Fruit fly (Drosophila melanogaster): Measurements from ENCODE around the gene Shab.
A peak's percentile ranks its signal among the peaks of the same experiment; 100 is the strongest.

Gene Shab

DNA sequence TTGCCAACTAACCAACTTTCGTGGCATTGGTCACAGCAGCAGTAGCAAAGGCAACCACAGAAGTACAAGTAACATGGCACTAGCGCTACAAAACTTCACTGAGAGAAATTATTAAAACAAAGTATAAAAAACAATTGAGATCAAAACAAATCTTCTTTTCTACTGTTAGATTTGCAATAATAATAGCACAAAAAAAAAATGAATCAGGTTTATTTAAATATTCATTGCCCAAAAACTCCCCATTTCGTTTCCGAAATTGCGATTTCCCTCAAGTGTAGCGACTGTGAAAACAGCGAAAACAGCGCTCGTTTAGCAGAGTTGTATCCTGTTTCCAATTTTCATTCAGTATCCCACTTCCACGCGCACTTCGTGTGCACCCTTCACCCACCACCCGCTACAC, 18.5 kb downstream of the Shab start (continued):
- no peak for TF ChIP-seq CG2712 (tag; optimal IDR thresholded peaks at IDR 0.05)
- no peak for TF ChIP-seq nerfin-1 (tag; optimal IDR thresholded peaks at IDR 0.05)
- TF ChIP-seq CG6813 (GFP tag; optimal IDR thresholded peaks at IDR 0.05): no peak
- TF ChIP-seq CG16863 (GFP tag; optimal IDR thresholded peaks at IDR 0.05): no peak
- no peak for TF ChIP-seq Kr (GFP tag; optimal IDR thresholded peaks at IDR 0.05)
- TF ChIP-seq CG6683 (GFP tag; optimal IDR thresholded peaks at IDR 0.05): peak; percentile 39
- TF ChIP-seq CG3281 (GFP tag; optimal IDR thresholded peaks at IDR 0.05): peak; percentile 59
- no peak for TF ChIP-seq CG11085 (GFP tag; IDR thresholded peaks at IDR 0.05)
- TF ChIP-seq tna (GFP tag; IDR thresholded peaks at IDR 0.05; ENCODE audit: partially characterized antibody): no peak
- no peak for TF ChIP-seq Trl (optimal IDR thresholded peaks at IDR 0.05)
- TF ChIP-seq Trl (GFP tag; optimal IDR thresholded peaks at IDR 0.05): no peak
- no peak for TF ChIP-seq CG3838 (GFP tag; optimal IDR thresholded peaks at IDR 0.05)
- TF ChIP-seq zfh1 (GFP tag; IDR thresholded peaks at IDR 0.05): no peak
- TF ChIP-seq NFAT (GFP tag; IDR thresholded peaks at IDR 0.05): no peak
- no peak for TF ChIP-seq Asciz (GFP tag; optimal IDR thresholded peaks at IDR 0.05)
- TF ChIP-seq zfh2 (GFP tag; optimal IDR thresholded peaks at IDR 0.05): peak; percentile 10
- no peak for TF ChIP-seq CG8359 (GFP tag; optimal IDR thresholded peaks at IDR 0.05; ENCODE audit: borderline replicate concordance)
- peak; percentile 55 for TF ChIP-seq dmrt99B (tag; optimal IDR thresholded peaks at IDR 0.05)
- no peak for TF ChIP-seq slp2 (GFP tag; optimal IDR thresholded peaks at IDR 0.05)
- TF ChIP-seq bab2 (GFP tag; optimal IDR thresholded peaks at IDR 0.05): peak; percentile 15
- no peak for TF ChIP-seq CG6272 (GFP tag; IDR thresholded peaks at IDR 0.05)
- no peak for TF ChIP-seq pfk (GFP tag; optimal IDR thresholded peaks at IDR 0.05)
- no peak for TF ChIP-seq D19B (GFP tag; optimal IDR thresholded peaks at IDR 0.05)
- peak; percentile 41 for TF ChIP-seq CG31224 (GFP tag; IDR thresholded peaks at IDR 0.05)
- TF ChIP-seq CG10267 (tag; optimal IDR thresholded peaks at IDR 0.05): no peak
- TF ChIP-seq CG5245 (GFP tag; optimal IDR thresholded peaks at IDR 0.05): no peak
- peak; percentile 42 for TF ChIP-seq esg (GFP tag; conservative IDR thresholded peaks at IDR 0.05)
- TF ChIP-seq so (GFP tag; IDR thresholded peaks at IDR 0.05): 0 out of 3 replicates have a peak, but pooled peaks have one; percentile 47
- no peak for TF ChIP-seq CG4424 (GFP tag; optimal IDR thresholded peaks at IDR 0.05)
- no peak for TF ChIP-seq BtbVII (GFP tag; optimal IDR thresholded peaks at IDR 0.05)
- no peak for TF ChIP-seq CG8924 (tag; optimal IDR thresholded peaks at IDR 0.05)
- no peak for TF ChIP-seq CG1792 (GFP tag; optimal IDR thresholded peaks at IDR 0.05)
- TF ChIP-seq ttk (GFP tag; IDR thresholded peaks at IDR 0.05): no peak
- TF ChIP-seq bcd (GFP tag; optimal IDR thresholded peaks at IDR 0.05): peak; percentile 18
- no peak for TF ChIP-seq tio (GFP tag; optimal IDR thresholded peaks at IDR 0.05)
- no peak for TF ChIP-seq Max (GFP tag; optimal IDR thresholded peaks at IDR 0.05)
- no peak for TF ChIP-seq jing (GFP tag; optimal IDR thresholded peaks at IDR 0.05)
- TF ChIP-seq CG4360 (GFP tag; IDR thresholded peaks at IDR 0.05): no peak
- no peak for TF ChIP-seq wek (GFP tag; optimal IDR thresholded peaks at IDR 0.05)
- peak; percentile 34 for TF ChIP-seq Xbp1 (GFP tag; optimal IDR thresholded peaks at IDR 0.05)
- TF ChIP-seq hkb (optimal IDR thresholded peaks at IDR 0.05): no peak
- peak; percentile 83 for TF ChIP-seq hkb (GFP tag; IDR thresholded peaks at IDR 0.05)
- peak; percentile 10 for TF ChIP-seq org-1 (GFP tag; optimal IDR thresholded peaks at IDR 0.05)
- no peak for TF ChIP-seq CG1602 (GFP tag; optimal IDR thresholded peaks at IDR 0.05)
- peak; percentile 38 for TF ChIP-seq abd-A (tag; optimal IDR thresholded peaks at IDR 0.05)
- TF ChIP-seq Six4 (GFP tag; optimal IDR thresholded peaks at IDR 0.05): no peak
- TF ChIP-seq sens-2 (GFP tag; IDR thresholded peaks at IDR 0.05): no peak
- no peak for TF ChIP-seq grn (GFP tag; optimal IDR thresholded peaks at IDR 0.05)
- no peak for TF ChIP-seq H2.0 (GFP tag; IDR thresholded peaks at IDR 0.05)
- no peak for TF ChIP-seq corto (GFP tag; optimal IDR thresholded peaks at IDR 0.05)
- TF ChIP-seq CG2120 (GFP tag; optimal IDR thresholded peaks at IDR 0.05): peak; percentile 76
- no peak for TF ChIP-seq slou (GFP tag; optimal IDR thresholded peaks at IDR 0.05)
- no peak for TF ChIP-seq chn (GFP tag; optimal IDR thresholded peaks at IDR 0.05)

All from whole organism, embryonic.